Worm (Caenorhabditis elegans): ENCODE results near the gene C15H9.3.

DNA sequence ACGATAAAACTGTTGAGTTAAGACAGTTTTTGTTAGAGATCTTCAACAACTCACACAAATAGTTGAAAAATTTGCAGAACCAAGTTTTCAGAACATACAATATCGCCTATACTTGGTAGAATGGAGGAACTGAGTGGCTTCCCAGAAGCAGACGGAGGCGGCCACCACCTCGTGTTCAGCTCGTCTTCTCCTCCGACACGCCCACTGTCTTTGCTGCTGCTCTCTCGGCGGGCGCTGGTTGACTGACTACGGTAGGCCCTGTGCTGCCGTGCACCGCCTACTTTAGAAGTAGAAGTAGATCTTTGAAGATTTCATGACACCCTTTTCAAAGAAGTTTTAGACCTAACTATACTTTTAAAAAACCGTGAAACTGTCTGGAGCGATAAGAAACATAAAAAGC lies 46.4 kb downstream of the C15H9.3 start:
- TF ChIP-seq aly-2 (tag; optimal IDR thresholded peaks at IDR 0.05) (no peak), unc-130 (tag; optimal IDR thresholded peaks at IDR 0.05) (no peak), lsy-2 (tag; optimal IDR thresholded peaks at IDR 0.05) (no peak), hlh-17 (GFP tag; optimal IDR thresholded peaks at IDR 0.05; ENCODE audit: borderline replicate concordance) (no peak)
